Worm (Caenorhabditis elegans) whole organism, late embryonic: ENCODE measurements around the gene aat-3.

Experiments
- C38D4.7 ChIP-seq: fragments of 200-800 bp; sonication (Bioruptor generic); optimal IDR thresholded peaks from 2 replicates; lab custom pipeline; 2018; ENCODE audit warnings: mild to moderate bottlenecking, missing genetic modification characterization, moderate library complexity, missing compliant biosample characterization
- K02D7.2 ChIP-seq: sonication (generic microtip); optimal IDR thresholded peaks from 2 replicates; lab custom pipeline; 2017; ENCODE audit warnings: mild to moderate bottlenecking, missing genetic modification characterization, missing compliant biosample characterization
- K09A11.1 ChIP-seq: sonication (generic microtip); optimal IDR thresholded peaks from 2 replicates; lab custom pipeline; 2017; ENCODE audit warnings: antibody characterized with exemption, mild to moderate bottlenecking, missing genetic modification characterization, missing compliant biosample characterization; ENCODE audit not compliant: insufficient read depth
- ahr-1 ChIP-seq: sonication (generic microtip); optimal IDR thresholded peaks from 2 replicates; lab custom pipeline; 2016; ENCODE audit warnings: missing genetic modification characterization, missing compliant biosample characterization
- ceh-14 ChIP-seq: sonication (generic microtip); optimal IDR thresholded peaks from 2 replicates; lab custom pipeline; 2016; ENCODE audit warnings: missing genotype, missing genetic modification characterization, missing compliant biosample characterization
- ceh-18 ChIP-seq: sonication (generic microtip); optimal IDR thresholded peaks from 2 replicates; lab custom pipeline; 2016; ENCODE audit warnings: missing genetic modification characterization, missing compliant biosample characterization
- ceh-19 ChIP-seq: fragments of 200-800 bp; sonication (Bioruptor generic); optimal IDR thresholded peaks from 2 replicates; lab custom pipeline; 2018; ENCODE audit warnings: mild to moderate bottlenecking, missing genetic modification characterization, missing compliant biosample characterization
- ceh-22 ChIP-seq: sonication (generic microtip); optimal IDR thresholded peaks from 2 replicates; lab custom pipeline; 2017; ENCODE audit warnings: missing biosample characterization, missing genetic modification characterization
- ceh-30 ChIP-seq: fragments of 150-350 bp; optimal IDR thresholded peaks from 2 replicates; lab custom pipeline; 2014; ENCODE audit warnings: missing biosample characterization, missing genetic modification characterization
- ceh-31 ChIP-seq: sonication (generic microtip); optimal IDR thresholded peaks from 2 replicates; lab custom pipeline; 2016; ENCODE audit warnings: missing genetic modification characterization, missing compliant biosample characterization
- ceh-45 ChIP-seq: fragments of 200-800 bp; sonication (Bioruptor generic); IDR thresholded peaks from 2 replicates; pipeline ENCODE4 v1.3.6; 2022; ENCODE audit warnings: missing genetic modification reagents, missing genetic modification characterization, missing compliant biosample characterization
- ceh-6 ChIP-seq: fragments of 200-800 bp; sonication (Bioruptor generic); optimal IDR thresholded peaks from 2 replicates; lab custom pipeline; 2018; ENCODE audit warnings: mild to moderate bottlenecking, missing genetic modification characterization, missing compliant biosample characterization
- ceh-9 ChIP-seq: sonication (generic microtip); optimal IDR thresholded peaks from 2 replicates; lab custom pipeline; 2016; ENCODE audit warnings: mild to moderate bottlenecking, missing genetic modification characterization, inconsistent platforms, missing compliant biosample characterization
- dmd-4 ChIP-seq: sonication (generic microtip); optimal IDR thresholded peaks from 2 replicates; lab custom pipeline; 2016; ENCODE audit warnings: borderline replicate concordance, missing genetic modification characterization, missing compliant biosample characterization
- dve-1 ChIP-seq: sonication (generic microtip); optimal IDR thresholded peaks from 2 replicates; lab custom pipeline; 2017; ENCODE audit warnings: antibody characterized with exemption, mild to moderate bottlenecking, missing genetic modification characterization, missing compliant biosample characterization
- elt-4 ChIP-seq: sonication (generic microtip); optimal IDR thresholded peaks from 2 replicates; lab custom pipeline; 2016; ENCODE audit warnings: missing genetic modification characterization, missing compliant biosample characterization
- ets-4 ChIP-seq: sonication (generic microtip); optimal IDR thresholded peaks from 2 replicates; lab custom pipeline; 2016; ENCODE audit warnings: missing genetic modification characterization, missing compliant biosample characterization
- eyg-1 ChIP-seq: sonication (generic microtip); optimal IDR thresholded peaks from 2 replicates; lab custom pipeline; 2016; ENCODE audit warnings: missing genotype, missing genetic modification characterization, missing compliant biosample characterization
- fax-1 ChIP-seq: sonication (generic microtip); optimal IDR thresholded peaks from 2 replicates; lab custom pipeline; 2016; ENCODE audit warnings: missing genotype, missing genetic modification characterization, missing compliant biosample characterization
- fkh-10 ChIP-seq: fragments of 150-350 bp; optimal IDR thresholded peaks from 2 replicates; lab custom pipeline; 2014; ENCODE audit warnings: missing biosample characterization, missing genetic modification reagents, missing genetic modification characterization
- gmeb-2 ChIP-seq: sonication (generic microtip); optimal IDR thresholded peaks from 2 replicates; lab custom pipeline; 2016; ENCODE audit warnings: missing genetic modification characterization, inconsistent platforms, missing compliant biosample characterization
- hlh-13 ChIP-seq: fragments of 200-800 bp; sonication (Bioruptor generic); optimal IDR thresholded peaks from 2 replicates; lab custom pipeline; 2018; ENCODE audit warnings: mild to moderate bottlenecking, missing genetic modification characterization, missing compliant biosample characterization
- hlh-15 ChIP-seq: sonication (generic microtip); optimal IDR thresholded peaks from 2 replicates; lab custom pipeline; 2016; ENCODE audit warnings: missing genetic modification characterization, missing compliant biosample characterization
- hlh-30 ChIP-seq: sonication (generic microtip); optimal IDR thresholded peaks from 2 replicates; lab custom pipeline; 2017; ENCODE audit warnings: antibody characterized with exemption, missing genetic modification characterization, missing compliant biosample characterization; ENCODE audit not compliant: insufficient read depth
- hlh-6 ChIP-seq: sonication (generic microtip); optimal IDR thresholded peaks from 2 replicates; lab custom pipeline; 2016; ENCODE audit warnings: missing genotype, missing genetic modification characterization, missing compliant biosample characterization
- lim-6 ChIP-seq: sonication (generic microtip); optimal IDR thresholded peaks from 2 replicates; lab custom pipeline; 2016; ENCODE audit warnings: missing genetic modification characterization, missing compliant biosample characterization
- madf-2 ChIP-seq: sonication (generic microtip); optimal IDR thresholded peaks from 2 replicates; lab custom pipeline; 2017; ENCODE audit warnings: missing genetic modification characterization, missing compliant biosample characterization
- nfya-1 ChIP-seq: sonication (generic microtip); optimal IDR thresholded peaks from 2 replicates; lab custom pipeline; 2017; ENCODE audit warnings: missing genetic modification characterization, mild to moderate bottlenecking, missing compliant biosample characterization, antibody characterized with exemption, moderate library complexity
- nhr-11 ChIP-seq: fragments of 150-350 bp; optimal IDR thresholded peaks from 2 replicates; lab custom pipeline; 2014; ENCODE audit warnings: missing biosample characterization, missing genetic modification characterization
- npax-4 ChIP-seq: sonication (generic microtip); optimal IDR thresholded peaks from 2 replicates; lab custom pipeline; 2016; ENCODE audit warnings: missing genetic modification characterization, missing compliant biosample characterization
- odd-2 ChIP-seq: sonication (generic microtip); optimal IDR thresholded peaks from 2 replicates; lab custom pipeline; 2017; ENCODE audit warnings: antibody characterized with exemption, mild to moderate bottlenecking, missing genetic modification characterization, missing compliant biosample characterization
- pag-3 ChIP-seq: sonication (generic microtip); optimal IDR thresholded peaks from 2 replicates; lab custom pipeline; 2016; ENCODE audit warnings: missing compliant biosample characterization, missing genetic modification characterization, borderline replicate concordance
- pros-1 ChIP-seq: fragments of 150-350 bp; optimal IDR thresholded peaks from 2 replicates; lab custom pipeline; 2014; ENCODE audit warnings: missing biosample characterization, missing genetic modification reagents, missing genetic modification characterization
- ref-2 ChIP-seq: sonication (generic microtip); optimal IDR thresholded peaks from 2 replicates; lab custom pipeline; 2016; ENCODE audit warnings: missing genetic modification characterization, missing compliant biosample characterization
- rnt-1 ChIP-seq: sonication (generic microtip); optimal IDR thresholded peaks from 2 replicates; lab custom pipeline; 2016; ENCODE audit warnings: missing genetic modification characterization, missing compliant biosample characterization
- sox-4 ChIP-seq: sonication (generic microtip); optimal IDR thresholded peaks from 2 replicates; lab custom pipeline; 2017; ENCODE audit warnings: mild to moderate bottlenecking, missing genetic modification characterization, inconsistent platforms, missing compliant biosample characterization
- syd-9 ChIP-seq: sonication (generic microtip); optimal IDR thresholded peaks from 2 replicates; lab custom pipeline; 2016; ENCODE audit warnings: mild to moderate bottlenecking, missing genetic modification characterization, moderate library complexity, missing compliant biosample characterization
- tbx-2 ChIP-seq: sonication (generic microtip); optimal IDR thresholded peaks from 2 replicates; lab custom pipeline; 2016; ENCODE audit warnings: missing genetic modification characterization, missing compliant biosample characterization
- tbx-7 ChIP-seq: sonication (generic microtip); optimal IDR thresholded peaks from 2 replicates; lab custom pipeline; 2016; ENCODE audit warnings: missing genotype, missing genetic modification characterization, missing compliant biosample characterization
- ttx-3 ChIP-seq: sonication (generic microtip); optimal IDR thresholded peaks from 2 replicates; lab custom pipeline; 2016; ENCODE audit warnings: missing genetic modification reagents, missing genetic modification characterization, missing compliant biosample characterization
- unc-3 ChIP-seq, 2 experiments: fragments of 200-800 bp in 1 of 2; sonication (Bioruptor generic) in 1 of 2; sonication (generic microtip) in 1 of 2; conservative IDR thresholded peaks in 1 of 2; optimal IDR thresholded peaks in 1 of 2; 2 replicates each; pipeline versions ENCODE4 v1.3.6 to Lab custom; 2016 to 2022; ENCODE audit warnings: missing compliant biosample characterization in 2 of 2, missing genetic modification characterization in 2 of 2, missing genetic modification reagents in 1 of 2
- unc-42 ChIP-seq: sonication (generic microtip); optimal IDR thresholded peaks from 2 replicates; lab custom pipeline; 2016; ENCODE audit warnings: missing genotype, missing genetic modification characterization, missing compliant biosample characterization
- unc-55 ChIP-seq: sonication (generic microtip); optimal IDR thresholded peaks from 2 replicates; lab custom pipeline; 2017; ENCODE audit warnings: missing biosample characterization, missing genetic modification reagents, missing genetic modification characterization
- zip-5 ChIP-seq: sonication (generic microtip); optimal IDR thresholded peaks from 2 replicates; lab custom pipeline; 2016; ENCODE audit warnings: missing genetic modification characterization, missing compliant biosample characterization

Gene aat-3

DNA sequence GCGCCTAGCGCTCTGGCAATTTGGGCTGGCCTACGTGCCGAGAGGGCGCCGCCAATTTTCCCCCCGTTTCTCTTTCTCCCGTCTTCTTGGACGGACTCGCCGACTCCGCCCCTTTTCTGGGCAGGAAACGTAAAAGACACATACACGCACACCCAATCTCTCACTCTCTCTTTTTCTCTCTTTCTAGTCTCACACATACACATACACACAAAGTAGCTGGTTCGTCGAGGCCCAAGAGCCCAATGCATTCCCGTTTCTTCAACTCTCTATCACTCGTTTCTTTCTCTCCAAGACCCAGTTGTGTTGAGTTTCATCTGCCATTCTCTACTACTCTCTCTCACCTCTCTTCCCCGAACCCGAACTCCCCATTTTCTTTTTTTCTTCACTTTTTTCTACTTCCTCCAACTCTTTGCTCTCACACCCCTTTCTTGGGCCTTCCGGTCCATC lies 46.8 kb downstream of the aat-3 start (continued):
- TF ChIP-seq unc-3 (GFP tag; conservative IDR thresholded peaks at IDR 0.05; lab: Robert Waterston, UW) (no peak), unc-3 (tag; optimal IDR thresholded peaks at IDR 0.05; lab: Kevin White, UChicago) (no peak), K09A11.1 (tag; lab: Kevin White, UChicago) (no peak), nfya-1 (tag; lab: Kevin White, UChicago) (peak; percentile 61), zip-5 (tag; lab: Kevin White, UChicago) (no peak), ceh-22 (tag; lab: Kevin White, UChicago) (no peak), dve-1 (tag; lab: Kevin White, UChicago) (no peak), odd-2 (tag; lab: Kevin White, UChicago) (no peak), tbx-2 (tag; lab: Kevin White, UChicago) (peak; percentile 65), rnt-1 (tag; lab: Kevin White, UChicago) (peak; percentile 72), fax-1 (tag; lab: Kevin White, UChicago) (peak; percentile 16), ceh-45 (GFP tag; lab: Robert Waterston, UW) (no peak), K02D7.2 (tag; lab: Kevin White, UChicago) (no peak), unc-55 (GFP tag; lab: Kevin White, UChicago) (peak; percentile 24), ceh-14 (tag; lab: Kevin White, UChicago) (peak; percentile 74), ceh-31 (tag; lab: Kevin White, UChicago) (peak; percentile 78), tbx-7 (no peak), dmd-4 (tag; lab: Kevin White, UChicago) (no peak), ets-4 (no peak), ref-2 (tag; lab: Kevin White, UChicago) (no peak), hlh-15 (tag; lab: Kevin White, UChicago) (no peak), eyg-1 (tag; lab: Kevin White, UChicago) (no peak), hlh-30 (no peak), ceh-6 (GFP tag; lab: Kevin White, UChicago) (no peak), hlh-13 (GFP tag; lab: Kevin White, UChicago) (no peak), ceh-19 (GFP tag; lab: Kevin White, UChicago) (no peak), lim-6 (no peak), syd-9 (peak; percentile 54), pros-1 (tag; lab: Kevin White, UChicago) (no peak), ceh-18 (peak; percentile 93), nhr-11 (tag; lab: Kevin White, UChicago) (no peak), pag-3 (no peak), madf-2 (tag; lab: Kevin White, UChicago) (no peak), C38D4.7 (GFP tag; lab: Kevin White, UChicago) (peak; percentile 14), ceh-9 (no peak), npax-4 (tag; lab: Kevin White, UChicago) (no peak)

DNA sequence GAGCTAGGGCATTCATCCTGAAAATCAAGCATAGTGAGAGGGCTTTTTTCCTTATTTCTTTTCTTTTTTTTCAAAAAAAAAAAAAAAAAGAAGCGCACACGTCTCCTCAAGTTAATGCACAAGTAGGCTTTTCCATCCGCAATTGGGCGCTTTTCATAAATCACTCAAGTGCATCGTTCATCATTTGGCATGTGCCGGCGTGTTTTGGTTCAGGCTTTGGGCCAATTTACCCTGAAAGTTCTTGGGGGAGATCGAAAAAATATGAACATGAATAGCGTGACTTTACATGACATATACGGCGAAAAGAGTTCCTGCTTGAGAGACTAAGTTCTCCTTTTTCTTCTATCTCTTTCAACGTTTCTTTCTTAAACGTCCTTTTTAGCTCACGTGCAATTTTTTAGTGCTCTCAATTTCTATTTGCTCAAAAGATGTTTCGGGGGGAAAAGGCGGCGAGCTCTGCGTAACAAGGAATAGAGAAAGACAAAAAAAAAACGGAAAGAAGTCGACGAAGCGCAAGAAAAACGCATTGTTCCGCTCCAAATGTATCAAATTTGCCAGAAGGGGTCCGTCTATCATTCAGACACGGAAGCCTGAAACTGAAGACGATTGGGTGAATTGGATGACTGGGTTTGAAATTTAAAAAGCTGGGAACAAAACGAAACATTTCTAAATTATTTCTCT lies 49.1 kb downstream of the aat-3 start:
- TF ChIP-seq ceh-31 (tag; lab: Kevin White, UChicago) (no peak), unc-42 (tag; lab: Kevin White, UChicago) (peak; percentile 23)
- TF ChIP-seq, all 69 proteins: peak for 1

DNA sequence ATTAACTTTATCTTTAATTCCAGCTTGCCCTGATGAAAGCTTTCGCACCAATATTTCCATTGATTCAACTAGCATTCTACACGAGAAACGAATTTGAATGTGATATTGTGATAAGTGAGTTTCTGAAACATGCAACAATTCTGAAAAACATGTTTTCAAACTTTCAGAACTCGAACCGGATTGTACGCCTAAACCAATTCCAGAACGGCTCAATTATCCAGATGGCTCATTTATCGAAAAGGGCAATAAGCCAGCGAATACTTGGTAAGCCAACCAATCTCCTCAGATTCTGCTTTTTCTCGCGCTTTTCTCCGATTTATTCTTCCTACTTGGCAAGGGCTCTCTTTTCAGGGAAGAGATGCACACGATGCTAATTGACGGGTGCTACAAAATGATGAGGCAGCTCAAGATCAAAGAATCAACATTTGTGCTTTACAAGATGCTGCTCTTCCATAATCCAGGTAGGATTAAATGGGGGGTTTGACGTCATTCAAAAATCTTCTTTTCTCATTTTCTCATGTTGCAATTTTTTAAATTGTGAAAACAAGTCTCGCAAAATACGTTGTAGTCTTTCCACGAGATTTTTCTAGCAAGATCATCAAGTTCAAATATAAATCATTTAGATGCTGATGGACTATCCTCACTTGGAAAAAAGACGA lies 52.4 kb downstream of the aat-3 start:
- TF ChIP-seq pros-1 (tag; lab: Kevin White, UChicago) (no peak), ets-4 (no peak), ref-2 (tag; lab: Kevin White, UChicago) (no peak), sox-4 (no peak), gmeb-2 (tag; lab: Kevin White, UChicago) (no peak), rnt-1 (tag; lab: Kevin White, UChicago) (no peak), fkh-10 (GFP tag; lab: Kevin White, UChicago) (no peak), C38D4.7 (GFP tag; lab: Kevin White, UChicago) (no peak), elt-4 (no peak), tbx-7 (no peak), npax-4 (tag; lab: Kevin White, UChicago) (no peak), ahr-1 (no peak), hlh-6 (tag; lab: Kevin White, UChicago) (no peak), ceh-14 (tag; lab: Kevin White, UChicago) (no peak), madf-2 (tag; lab: Kevin White, UChicago) (no peak), ceh-31 (tag; lab: Kevin White, UChicago) (no peak), dve-1 (tag; lab: Kevin White, UChicago) (no peak), ttx-3 (no peak), ceh-30 (tag; lab: Kevin White, UChicago) (no peak), K09A11.1 (tag; lab: Kevin White, UChicago) (no peak)
